Fruit fly (Drosophila melanogaster) whole organism, adult: ENCODE measurements around the gene CG13991.

Experiments
- CG1620 ChIP-seq: fragments of 200-800 bp; sonication (Bioruptor generic); optimal IDR thresholded peaks from 2 replicates; lab custom pipeline; 2016; ENCODE audit warnings: missing biosample characterization, missing genetic modification characterization
- CG33017 ChIP-seq: fragments of 200-800 bp; sonication (Bioruptor generic); optimal IDR thresholded peaks from 2 replicates; lab custom pipeline; 2018; ENCODE audit warnings: missing biosample characterization, mild to moderate bottlenecking, missing genetic modification characterization, moderate library complexity
- CG7045 ChIP-seq: fragments of 200-800 bp; sonication (Bioruptor generic); optimal IDR thresholded peaks from 2 replicates; lab custom pipeline; 2017; ENCODE audit warnings: missing biosample characterization, mild to moderate bottlenecking, missing genetic modification characterization
- Hr96 ChIP-seq: fragments of 200-800 bp; sonication (Bioruptor generic); optimal IDR thresholded peaks from 2 replicates; lab custom pipeline; 2016; ENCODE audit warnings: missing biosample characterization, missing genetic modification characterization
- bab1 ChIP-seq: fragments of 200-800 bp; sonication (Bioruptor generic); optimal IDR thresholded peaks from 3 replicates; lab custom pipeline; 2019; ENCODE audit warnings: missing biosample characterization, mild to moderate bottlenecking, missing genetic modification characterization, moderate library complexity
- pad ChIP-seq: fragments of 200-800 bp; sonication (Bioruptor generic); optimal IDR thresholded peaks from 3 replicates; lab custom pipeline; 2017; ENCODE audit warnings: missing biosample characterization, missing genetic modification characterization, mild to moderate bottlenecking, moderate library complexity, missing genetic modification reagents
- tj ChIP-seq: fragments of 200-800 bp; sonication (Bioruptor generic); optimal IDR thresholded peaks from 3 replicates; lab custom pipeline; 2017; ENCODE audit warnings: missing biosample characterization, mild to moderate bottlenecking, missing genetic modification characterization, moderate library complexity
- toe ChIP-seq: fragments of 200-800 bp; sonication (Bioruptor generic); optimal IDR thresholded peaks from 2 replicates; lab custom pipeline; 2016; ENCODE audit warnings: missing biosample characterization, missing genetic modification characterization

dm6 chr2L:6179990-6180389 is 40.8 kb downstream of the CG13991 start:
- TF ChIP-seq CG7045 (no peak), bab1 (no peak), CG1620 (GFP tag; lab: Kevin White, UChicago) (no peak), CG33017 (tag; lab: Kevin White, UChicago) (no peak), Hr96 (no peak), pad (no peak), toe (GFP tag; lab: Kevin White, UChicago) (no peak), tj (no peak)
